Worm (Caenorhabditis elegans): ENCODE data around the gene T05C12.9.
A peak's percentile ranks its signal among the peaks of the same experiment; 100 is the strongest.

Gene T05C12.9

ce11 chrII:8222309-8223065, 29.5 kb upstream of the T05C12.9 start, which contains the start of gene dab-1:
Gene dab-1 (plus strand): TSS chrII:8222386.
- TF ChIP-seq tab-1 (GFP tag; IDR thresholded peaks at IDR 0.05) (no peak), ztf-23 (GFP tag; IDR thresholded peaks at IDR 0.05) (no peak), flt-1 (GFP tag; IDR thresholded peaks at IDR 0.05) (no peak), ztf-29 (GFP tag; IDR thresholded peaks at IDR 0.05) (no peak), klf-2 (GFP tag; conservative IDR thresholded peaks at IDR 0.05) (no peak), T22C8.4 (GFP tag; IDR thresholded peaks at IDR 0.05) (no peak), ref-1 (GFP tag; conservative IDR thresholded peaks at IDR 0.05) (no peak), cog-1 (tag; optimal IDR thresholded peaks at IDR 0.05) (no peak), med-1 (GFP tag; optimal IDR thresholded peaks at IDR 0.05; ENCODE audit: insufficient read depth) (no peak)

ce11 chrII:8220267-8220666, 27.2 kb upstream of the T05C12.9 start:
- TF ChIP-seq med-1 (GFP tag; optimal IDR thresholded peaks at IDR 0.05; ENCODE audit: insufficient read depth) (no peak), cog-1 (tag; optimal IDR thresholded peaks at IDR 0.05) (no peak), T22C8.4 (GFP tag; IDR thresholded peaks at IDR 0.05) (no peak), ztf-23 (GFP tag; IDR thresholded peaks at IDR 0.05) (no peak)

- TF ChIP-seq ztf-29 (GFP tag; IDR thresholded peaks at IDR 0.05) (no peak), T22C8.4 (GFP tag; IDR thresholded peaks at IDR 0.05) (no peak), ref-1 (GFP tag; conservative IDR thresholded peaks at IDR 0.05) (no peak), flt-1 (GFP tag; IDR thresholded peaks at IDR 0.05) (no peak), med-1 (GFP tag; optimal IDR thresholded peaks at IDR 0.05; ENCODE audit: insufficient read depth) (no peak), cog-1 (tag; optimal IDR thresholded peaks at IDR 0.05) (no peak), tab-1 (GFP tag; IDR thresholded peaks at IDR 0.05) (no peak), klf-2 (GFP tag; conservative IDR thresholded peaks at IDR 0.05) (no peak), ztf-23 (GFP tag; IDR thresholded peaks at IDR 0.05) (no peak)
Measured at ce11 chrII:8218266-8218665, 25.2 kb upstream of the T05C12.9 start.

ce11 chrII:8216922-8217321, 23.9 kb upstream of the T05C12.9 start, which contains the start of gene ifg-1:
Gene ifg-1 (plus strand): TSS chrII:8217222.
- TF ChIP-seq ztf-23 (GFP tag; IDR thresholded peaks at IDR 0.05) (no peak), cog-1 (tag; optimal IDR thresholded peaks at IDR 0.05) (no peak), ref-1 (GFP tag; conservative IDR thresholded peaks at IDR 0.05) (no peak), ztf-29 (GFP tag; IDR thresholded peaks at IDR 0.05) (no peak), med-1 (GFP tag; optimal IDR thresholded peaks at IDR 0.05; ENCODE audit: insufficient read depth) (no peak), tab-1 (GFP tag; IDR thresholded peaks at IDR 0.05) (no peak), flt-1 (GFP tag; IDR thresholded peaks at IDR 0.05) (no peak), T22C8.4 (GFP tag; IDR thresholded peaks at IDR 0.05) (no peak), klf-2 (GFP tag; conservative IDR thresholded peaks at IDR 0.05) (no peak)

- TF ChIP-seq tab-1 (GFP tag; IDR thresholded peaks at IDR 0.05): no peak
- TF ChIP-seq klf-2 (GFP tag; conservative IDR thresholded peaks at IDR 0.05): no peak
- TF ChIP-seq T22C8.4 (GFP tag; IDR thresholded peaks at IDR 0.05): peak; percentile 63; the same call in 1 of the 2 replicates
- no peak for TF ChIP-seq cog-1 (tag; optimal IDR thresholded peaks at IDR 0.05)
- no peak for TF ChIP-seq flt-1 (GFP tag; IDR thresholded peaks at IDR 0.05)
- no peak for TF ChIP-seq med-1 (GFP tag; optimal IDR thresholded peaks at IDR 0.05; ENCODE audit: insufficient read depth)
Measured at ce11 chrII:8216433-8216832, 23.4 kb upstream of the T05C12.9 start, which contains the start of gene M110.3. Gene M110.3 (minus strand): TSS chrII:8216616.

ce11 chrII:8214367-8214766, 21.3 kb upstream of the T05C12.9 start, which contains the start of gene M110.10:
Gene M110.10 (minus strand): TSS chrII:8214467.
- no peak for TF ChIP-seq med-1 (GFP tag; optimal IDR thresholded peaks at IDR 0.05; ENCODE audit: insufficient read depth)
- TF ChIP-seq klf-2 (GFP tag; conservative IDR thresholded peaks at IDR 0.05): no peak
- TF ChIP-seq T22C8.4 (GFP tag; IDR thresholded peaks at IDR 0.05): no peak
- TF ChIP-seq ref-1 (GFP tag; conservative IDR thresholded peaks at IDR 0.05): no peak
- no peak for TF ChIP-seq ztf-23 (GFP tag; IDR thresholded peaks at IDR 0.05)
- no peak for TF ChIP-seq cog-1 (tag; optimal IDR thresholded peaks at IDR 0.05)
- no peak for TF ChIP-seq flt-1 (GFP tag; IDR thresholded peaks at IDR 0.05)
- no peak for TF ChIP-seq ztf-29 (GFP tag; IDR thresholded peaks at IDR 0.05)
- no peak for TF ChIP-seq tab-1 (GFP tag; IDR thresholded peaks at IDR 0.05)

- no peak for TF ChIP-seq ztf-23 (GFP tag; IDR thresholded peaks at IDR 0.05)
Measured at ce11 chrII:8212680-8213079, 19.7 kb upstream of the T05C12.9 start, which contains the start of gene twk-3. Gene twk-3 (minus strand): TSS chrII:8212780.

ce11 chrII:8209476-8209875, 16.4 kb upstream of the T05C12.9 start, which contains the start of gene M110.8:
Gene M110.8 (minus strand): TSS chrII:8209576.
- TF ChIP-seq med-1 (GFP tag; optimal IDR thresholded peaks at IDR 0.05; ENCODE audit: insufficient read depth) (no peak), ztf-29 (GFP tag; IDR thresholded peaks at IDR 0.05) (no peak), ztf-23 (GFP tag; IDR thresholded peaks at IDR 0.05) (no peak), tab-1 (GFP tag; IDR thresholded peaks at IDR 0.05) (no peak)

- TF ChIP-seq ztf-23 (GFP tag; IDR thresholded peaks at IDR 0.05) (no peak), tab-1 (GFP tag; IDR thresholded peaks at IDR 0.05) (no peak), T22C8.4 (GFP tag; IDR thresholded peaks at IDR 0.05) (no peak), ztf-29 (GFP tag; IDR thresholded peaks at IDR 0.05) (no peak), med-1 (GFP tag; optimal IDR thresholded peaks at IDR 0.05; ENCODE audit: insufficient read depth) (no peak), klf-2 (GFP tag; conservative IDR thresholded peaks at IDR 0.05) (no peak), cog-1 (tag; optimal IDR thresholded peaks at IDR 0.05) (no peak), ref-1 (GFP tag; conservative IDR thresholded peaks at IDR 0.05) (no peak), flt-1 (GFP tag; IDR thresholded peaks at IDR 0.05) (no peak)
Measured at ce11 chrII:8205612-8206011, 12.6 kb upstream of the T05C12.9 start.

- TF ChIP-seq cog-1 (tag; optimal IDR thresholded peaks at IDR 0.05) (no peak), klf-2 (GFP tag; conservative IDR thresholded peaks at IDR 0.05) (no peak), ref-1 (GFP tag; conservative IDR thresholded peaks at IDR 0.05) (no peak), flt-1 (GFP tag; IDR thresholded peaks at IDR 0.05) (no peak), tab-1 (GFP tag; IDR thresholded peaks at IDR 0.05) (no peak), med-1 (GFP tag; optimal IDR thresholded peaks at IDR 0.05; ENCODE audit: insufficient read depth) (no peak), ztf-29 (GFP tag; IDR thresholded peaks at IDR 0.05) (no peak), T22C8.4 (GFP tag; IDR thresholded peaks at IDR 0.05) (no peak), ztf-23 (GFP tag; IDR thresholded peaks at IDR 0.05) (no peak)
Measured at ce11 chrII:8204039-8204438, 11.0 kb upstream of the T05C12.9 start, which contains the start of gene col-76. Gene col-76 (plus strand): TSS chrII:8204339.

Data from whole organism, midembryonic.